Worm (Caenorhabditis elegans): ENCODE data around the gene pqn-8.

The pqn-8 gene

ce11 chrIII:10035783-10036182 is 38.0 kb upstream of the pqn-8 start, which contains the start of gene xbx-3:
TSS of gene xbx-3 (plus strand) at chrIII:10035945.
- TF ChIP-seq sox-4 (tag; optimal IDR thresholded peaks at IDR 0.05) (no peak), unc-3 (GFP tag; conservative IDR thresholded peaks at IDR 0.05) (no peak), unc-3 (tag; optimal IDR thresholded peaks at IDR 0.05) (no peak), pqm-1 (tag; optimal IDR thresholded peaks at IDR 0.05) (no peak), hlh-8 (tag; optimal IDR thresholded peaks at IDR 0.05) (no peak), C08G9.2 (tag; optimal IDR thresholded peaks at IDR 0.05) (no peak), ama-1 (optimal IDR thresholded peaks at IDR 0.05) (no peak), fkh-10 (GFP tag; optimal IDR thresholded peaks at IDR 0.05) (no peak), pha-2 (tag; optimal IDR thresholded peaks at IDR 0.05) (no peak), odd-2 (tag; optimal IDR thresholded peaks at IDR 0.05) (no peak), ceh-19 (GFP tag; optimal IDR thresholded peaks at IDR 0.05) (no peak), elt-4 (tag; optimal IDR thresholded peaks at IDR 0.05) (no peak), ceh-24 (tag; optimal IDR thresholded peaks at IDR 0.05) (no peak)

DNA sequence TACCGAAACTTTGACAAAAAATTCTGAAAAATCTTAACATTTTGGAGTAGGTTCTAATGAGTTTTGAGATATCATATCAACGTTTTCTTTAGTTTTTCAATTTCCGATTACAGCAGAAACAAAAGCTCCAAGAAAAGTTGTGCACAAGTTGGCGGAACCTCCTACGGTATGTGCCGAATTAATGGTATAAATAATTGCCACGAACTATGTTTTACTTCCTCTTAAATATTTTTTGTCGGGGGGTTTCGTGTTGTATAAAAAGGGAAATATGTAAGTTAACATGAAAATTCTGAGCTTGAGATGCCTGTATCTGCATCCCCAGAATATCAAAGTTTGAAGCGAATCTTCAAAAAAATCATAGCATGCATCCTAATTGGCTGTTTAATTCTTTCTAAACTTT is 36.1 kb upstream of the pqn-8 start, which contains the start of gene M04D8.8:
Gene M04D8.8, plus strand, starts transcription at position 301 of the 400 bp plus-strand sequence.
- TF ChIP-seq hlh-13 (GFP tag; optimal IDR thresholded peaks at IDR 0.05): no peak
- no peak for TF ChIP-seq elt-2 (tag; optimal IDR thresholded peaks at IDR 0.05)
- TF ChIP-seq ztf-16 (tag; optimal IDR thresholded peaks at IDR 0.05): no peak
- no peak for TF ChIP-seq tbx-7 (tag; optimal IDR thresholded peaks at IDR 0.05)
- no peak for TF ChIP-seq tbx-2 (tag; optimal IDR thresholded peaks at IDR 0.05)
- no peak for TF ChIP-seq che-1 (tag; optimal IDR thresholded peaks at IDR 0.05)
- no peak for TF ChIP-seq gmeb-2 (tag; optimal IDR thresholded peaks at IDR 0.05)
- TF ChIP-seq ceh-22 (tag; optimal IDR thresholded peaks at IDR 0.05): no peak
- TF ChIP-seq F13H6.1 (tag; optimal IDR thresholded peaks at IDR 0.05): no peak
- TF ChIP-seq ceh-14 (tag; optimal IDR thresholded peaks at IDR 0.05): no peak

DNA sequence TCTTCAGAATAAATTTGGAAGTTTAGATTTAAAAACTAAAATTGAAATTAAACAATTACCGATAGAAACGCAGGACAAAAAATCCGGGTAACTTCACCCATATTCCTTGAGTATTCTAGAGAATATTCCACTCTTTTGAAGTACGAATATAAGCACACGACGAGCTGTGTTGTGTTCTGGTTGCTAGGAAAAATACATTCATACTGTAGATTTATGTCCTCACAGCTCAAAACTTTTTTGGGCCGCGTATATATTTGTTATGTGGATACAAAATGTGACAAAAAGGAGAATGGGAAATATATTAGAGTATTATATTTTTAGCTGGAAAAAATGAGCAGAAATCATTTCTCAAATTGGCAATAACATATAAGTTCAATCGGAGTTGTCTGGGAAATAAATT is 35.4 kb upstream of the pqn-8 start, which contains the start of gene M04D8.5:
Gene M04D8.5, minus strand, starts transcription at position 101 of the 400 bp plus-strand sequence.
- no peak for TF ChIP-seq eyg-1 (tag; optimal IDR thresholded peaks at IDR 0.05)
- TF ChIP-seq lin-11 (tag; optimal IDR thresholded peaks at IDR 0.05): no peak
- no peak for TF ChIP-seq C38D4.7 (GFP tag; optimal IDR thresholded peaks at IDR 0.05)
- TF ChIP-seq ceh-48 (tag; optimal IDR thresholded peaks at IDR 0.05): no peak
- TF ChIP-seq elt-2 (tag; optimal IDR thresholded peaks at IDR 0.05): no peak
- no peak for TF ChIP-seq ceh-30 (tag; optimal IDR thresholded peaks at IDR 0.05)
- TF ChIP-seq pat-9 (tag; optimal IDR thresholded peaks at IDR 0.05): no peak
- no peak for TF ChIP-seq pros-1 (tag; optimal IDR thresholded peaks at IDR 0.05)
- no peak for TF ChIP-seq hlh-15 (tag; optimal IDR thresholded peaks at IDR 0.05)
- no peak for TF ChIP-seq ttx-3 (tag; optimal IDR thresholded peaks at IDR 0.05)
- TF ChIP-seq ceh-34 (tag; optimal IDR thresholded peaks at IDR 0.05): no peak
- TF ChIP-seq hlh-6 (tag; optimal IDR thresholded peaks at IDR 0.05): no peak
- no peak for TF ChIP-seq fkh-10 (GFP tag; optimal IDR thresholded peaks at IDR 0.05)
- no peak for TF ChIP-seq nhr-232 (tag; optimal IDR thresholded peaks at IDR 0.05)

ce11 chrIII:10030549-10030948 is 32.8 kb upstream of the pqn-8 start, which contains the start of gene M04D8.4:
TSS of gene M04D8.4 (minus strand) at chrIII:10030649.
- no peak for TF ChIP-seq fkh-6 (tag; optimal IDR thresholded peaks at IDR 0.05)
- no peak for TF ChIP-seq ceh-30 (tag; optimal IDR thresholded peaks at IDR 0.05)
- TF ChIP-seq ref-2 (tag; optimal IDR thresholded peaks at IDR 0.05): no peak
- no peak for TF ChIP-seq F13H6.1 (tag; optimal IDR thresholded peaks at IDR 0.05)
- no peak for TF ChIP-seq tbx-7 (tag; optimal IDR thresholded peaks at IDR 0.05)
- TF ChIP-seq dmd-4 (tag; optimal IDR thresholded peaks at IDR 0.05; ENCODE audit: borderline replicate concordance): no peak

All from whole organism, late embryonic.